Fruit fly (Drosophila melanogaster): Measurements from ENCODE around the gene Ncoa6.
A peak's percentile ranks its signal among the peaks of the same experiment; 100 is the strongest.

Ncoa6 gene

DNA sequence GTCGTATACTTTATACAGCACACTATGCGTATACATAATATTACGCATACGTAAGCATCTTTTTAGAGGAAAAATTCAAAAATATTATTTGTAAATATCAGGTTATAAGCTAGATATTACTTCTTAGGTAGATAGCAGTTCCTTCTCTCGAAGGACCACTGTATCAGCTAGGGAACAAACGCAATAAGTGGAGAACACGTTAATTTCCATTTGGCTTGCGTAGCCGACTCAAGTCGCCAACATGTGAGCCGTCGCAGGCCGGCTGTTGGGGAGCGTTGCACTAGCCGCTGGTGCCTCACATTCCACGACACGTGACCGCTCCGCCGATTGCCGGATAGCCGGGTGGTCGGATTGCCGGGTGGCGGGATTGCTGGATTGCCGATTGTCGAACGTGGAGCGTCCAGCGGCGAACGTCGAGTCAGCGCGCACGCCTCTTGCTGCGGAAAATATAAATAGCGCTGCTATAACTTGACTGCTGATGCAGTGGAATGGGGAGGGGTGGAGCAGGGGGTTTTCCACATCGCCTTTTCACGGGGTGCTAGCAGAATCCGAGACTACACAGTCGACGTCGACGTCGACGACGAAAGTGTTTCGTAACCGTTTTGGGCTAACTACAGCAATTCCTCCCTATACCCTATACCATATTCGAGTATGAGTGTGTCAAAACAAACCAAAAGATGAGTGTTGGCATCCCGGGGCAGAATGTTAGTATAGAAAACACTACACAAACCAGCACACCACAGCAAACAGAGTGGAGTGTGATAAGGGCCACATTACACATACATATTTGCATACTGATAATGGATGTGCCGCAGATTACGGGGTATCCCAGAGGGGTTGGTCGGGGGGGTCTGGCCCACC lies 23.2 kb downstream of the Ncoa6 start (continued):
- TF ChIP-seq CG7987 (GFP tag; optimal IDR thresholded peaks at IDR 0.05) (peak; percentile 72), CG11696 (GFP tag; IDR thresholded peaks at IDR 0.05) (no peak), CG11723 (GFP tag; optimal IDR thresholded peaks at IDR 0.05) (no peak), CG2116 (GFP tag; optimal IDR thresholded peaks at IDR 0.05) (no peak), GATAe (GFP tag; conservative IDR thresholded peaks at IDR 0.05) (peak; percentile 39; the same call in 1 of the 2 replicates), CG2678 (tag; optimal IDR thresholded peaks at IDR 0.05) (peak; percentile 33), CG14965 (GFP tag; optimal IDR thresholded peaks at IDR 0.05; ENCODE audit: borderline replicate concordance) (no peak), Fer1 (GFP tag; optimal IDR thresholded peaks at IDR 0.05) (peak; percentile 19), Spps (tag; optimal IDR thresholded peaks at IDR 0.05) (no peak), abd-A (tag; optimal IDR thresholded peaks at IDR 0.05) (no peak), ap (GFP tag; IDR thresholded peaks at IDR 0.05) (no peak), CG6683 (GFP tag; optimal IDR thresholded peaks at IDR 0.05) (no peak)

DNA sequence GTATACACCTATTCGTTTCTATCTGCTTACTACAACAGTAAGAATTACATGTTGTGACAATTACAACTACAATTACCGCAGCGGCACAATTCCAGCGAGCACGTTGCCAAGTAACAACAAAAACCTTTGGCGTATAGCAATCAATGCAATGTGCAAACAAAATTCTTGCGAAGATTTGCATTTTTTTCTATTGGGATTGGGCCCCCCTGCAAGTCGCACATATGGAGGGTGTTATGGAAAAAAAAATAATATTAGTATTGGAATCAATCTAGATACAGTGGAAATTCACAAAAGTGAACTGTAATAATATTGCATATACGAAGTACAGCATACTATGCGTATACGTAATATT lies 23.8 kb downstream of the Ncoa6 start:
- TF ChIP-seq CG14710 (tag; optimal IDR thresholded peaks at IDR 0.05) (no peak), jigr1 (GFP tag; IDR thresholded peaks at IDR 0.05) (no peak), cwo (GFP tag; optimal IDR thresholded peaks at IDR 0.05) (no peak), CG17802 (tag; optimal IDR thresholded peaks at IDR 0.05) (no peak), CG7786 (GFP tag; optimal IDR thresholded peaks at IDR 0.05) (no peak), usp (GFP tag; optimal IDR thresholded peaks at IDR 0.05) (no peak), zfh1 (GFP tag; IDR thresholded peaks at IDR 0.05) (0 out of 3 replicates have a peak, but pooled peaks have one; percentile 17)

DNA sequence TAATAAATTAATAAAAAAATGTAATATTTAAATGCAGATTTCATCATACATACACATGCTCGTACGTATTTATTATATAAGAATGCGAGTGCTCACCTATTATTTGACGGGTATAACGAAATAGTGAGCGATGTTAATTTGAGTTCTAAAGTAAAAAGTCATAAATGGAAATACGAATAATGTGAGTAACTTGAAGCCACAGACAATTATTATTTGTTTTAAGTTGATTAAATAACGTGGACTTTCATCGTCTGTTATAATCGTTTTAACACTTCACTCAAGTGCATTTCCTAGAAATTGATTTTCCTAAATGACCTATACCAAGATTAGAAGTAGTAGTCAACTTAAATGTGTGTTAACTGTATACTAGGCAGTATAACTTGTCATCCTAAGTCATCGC lies 24.2 kb downstream of the Ncoa6 start:
- TF ChIP-seq Pdp1 (GFP tag; optimal IDR thresholded peaks at IDR 0.05) (peak in 1 of 2 experiments; percentile 64), CG14014 (GFP tag; IDR thresholded peaks at IDR 0.05) (no peak), hth (optimal IDR thresholded peaks at IDR 0.05) (no peak), crp (GFP tag; optimal IDR thresholded peaks at IDR 0.05) (no peak), CG17328 (GFP tag; IDR thresholded peaks at IDR 0.05) (no peak), bsh (GFP tag; optimal IDR thresholded peaks at IDR 0.05) (peak in 1 of 2 experiments; percentile 3), Bgb (GFP tag; IDR thresholded peaks at IDR 0.05; ENCODE audit: partially characterized antibody) (no peak), repo (GFP tag; optimal IDR thresholded peaks at IDR 0.05) (no peak), bbx (GFP tag; IDR thresholded peaks at IDR 0.05; ENCODE audit: partially characterized antibody) (no peak), CG17359 (tag; optimal IDR thresholded peaks at IDR 0.05) (no peak), Sox102F (GFP tag; optimal IDR thresholded peaks at IDR 0.05) (peak; percentile 27), ara (GFP tag; IDR thresholded peaks at IDR 0.05) (no peak), Hey (tag; optimal IDR thresholded peaks at IDR 0.05) (no peak), run (tag; optimal IDR thresholded peaks at IDR 0.05) (no peak), ken (GFP tag; IDR thresholded peaks at IDR 0.05) (0 out of 3 replicates have a peak, but pooled peaks have one; percentile 14), ATbp (GFP tag; optimal IDR thresholded peaks at IDR 0.05) (no peak), gem (tag; optimal IDR thresholded peaks at IDR 0.05) (peak; percentile 28), row (GFP tag; IDR thresholded peaks at IDR 0.05) (peak; percentile 27; the same call in 2 of the 3 replicates), sens (GFP tag) (peak; percentile 72), Oli (tag; optimal IDR thresholded peaks at IDR 0.05) (peak; percentile 22), Adf1 (GFP tag; IDR thresholded peaks at IDR 0.05) (no peak), CG8478 (optimal IDR thresholded peaks at IDR 0.05) (no peak), dmrt99B (tag; optimal IDR thresholded peaks at IDR 0.05) (peak; percentile 24), CG6813 (GFP tag; optimal IDR thresholded peaks at IDR 0.05) (no peak), fu2 (GFP tag; optimal IDR thresholded peaks at IDR 0.05) (no peak), CG12744 (GFP tag; optimal IDR thresholded peaks at IDR 0.05) (no peak), wdn (GFP tag; IDR thresholded peaks at IDR 0.05) (no peak), pnt (GFP tag; optimal IDR thresholded peaks at IDR 0.05) (no peak), CG10366 (GFP tag; IDR thresholded peaks at IDR 0.05) (no peak)

All from whole organism, embryonic.